Worm (Caenorhabditis elegans) whole organism, early embryonic: ENCODE data around the gene Y75B8A.7.
A peak's percentile ranks its signal among the peaks of the same experiment; 100 is the strongest.

Experiments used
- B0310.2 ChIP-seq: sonication (generic microtip); optimal IDR thresholded peaks from 2 replicates; lab custom pipeline; 2016; ENCODE audit warnings: mild to moderate bottlenecking, missing genetic modification characterization, missing compliant biosample characterization
- F13C5.2 ChIP-seq: sonication (generic microtip); optimal IDR thresholded peaks from 2 replicates; lab custom pipeline; 2017; ENCODE audit warnings: mild to moderate bottlenecking, missing genetic modification characterization, inconsistent platforms, missing compliant biosample characterization
- aly-1 ChIP-seq: sonication (generic microtip); optimal IDR thresholded peaks from 2 replicates; lab custom pipeline; 2016; ENCODE audit warnings: missing genetic modification characterization, missing compliant biosample characterization
- ama-1 ChIP-seq: fragments of 150-350 bp; optimal IDR thresholded peaks from 2 replicates; lab custom pipeline; 2014
- ceh-13 ChIP-seq: fragments of 200-800 bp; sonication (Bioruptor generic); optimal IDR thresholded peaks from 2 replicates; lab custom pipeline; 2018; ENCODE audit warnings: mild to moderate bottlenecking, missing genetic modification characterization, missing compliant biosample characterization
- ceh-36 ChIP-seq: sonication (generic microtip); optimal IDR thresholded peaks from 2 replicates; lab custom pipeline; 2016; ENCODE audit warnings: missing genetic modification characterization, inconsistent platforms, missing compliant biosample characterization
- ets-7 ChIP-seq: sonication (generic microtip); optimal IDR thresholded peaks from 2 replicates; lab custom pipeline; 2016; ENCODE audit warnings: missing genotype, missing genetic modification characterization, missing compliant biosample characterization
- flt-1 ChIP-seq: fragments of 200-800 bp; sonication (Bioruptor generic); IDR thresholded peaks from 2 replicates; pipeline ENCODE4 v1.3.6; 2022; ENCODE audit warnings: missing genetic modification characterization, missing compliant biosample characterization
- hmbx-1 ChIP-seq: sonication (generic microtip); optimal IDR thresholded peaks from 2 replicates; lab custom pipeline; 2016; ENCODE audit warnings: mild to moderate bottlenecking, missing genetic modification characterization, missing compliant biosample characterization
- hmg-4 ChIP-seq: fragments of 200-800 bp; sonication (Bioruptor generic); optimal IDR thresholded peaks from 2 replicates; lab custom pipeline; 2018; ENCODE audit warnings: mild to moderate bottlenecking, missing genetic modification characterization, missing compliant biosample characterization
- hnd-1 ChIP-seq: sonication (generic microtip); optimal IDR thresholded peaks from 2 replicates; lab custom pipeline; 2016; ENCODE audit warnings: missing genetic modification characterization, missing compliant biosample characterization
- pes-1 ChIP-seq: fragments of 200-800 bp; sonication (Bioruptor generic); IDR thresholded peaks from 2 replicates; pipeline ENCODE4 v1.3.6; 2022; ENCODE audit warnings: missing genetic modification reagents, missing genetic modification characterization, missing compliant biosample characterization
- scrt-1 ChIP-seq: fragments of 200-800 bp; sonication (Bioruptor generic); IDR thresholded peaks from 2 replicates; pipeline ENCODE4 v1.3.6; 2022; ENCODE audit warnings: missing genetic modification characterization, missing compliant biosample characterization
- sea-1 ChIP-seq: fragments of 200-800 bp; sonication (Bioruptor generic); conservative IDR thresholded peaks from 2 replicates; pipeline ENCODE4 v1.3.6; 2022; ENCODE audit warnings: missing genetic modification characterization, missing compliant biosample characterization
- tbx-11 ChIP-seq: fragments of 200-800 bp; sonication (Bioruptor generic); IDR thresholded peaks from 2 replicates; pipeline ENCODE4 v1.3.6; 2022; ENCODE audit warnings: missing genetic modification characterization, missing compliant biosample characterization
- tbx-37 ChIP-seq: fragments of 200-800 bp; sonication (Bioruptor generic); conservative IDR thresholded peaks from 2 replicates; pipeline ENCODE4 v1.3.6; 2022; ENCODE audit warnings: missing genetic modification reagents, missing genetic modification characterization, missing compliant biosample characterization
- tra-4 ChIP-seq: sonication (generic microtip); optimal IDR thresholded peaks from 2 replicates; lab custom pipeline; 2017; ENCODE audit warnings: missing genetic modification characterization, missing compliant biosample characterization

The Y75B8A.7 gene

ce11 chrIII:12130769-12131168, 21.9 kb upstream of the Y75B8A.7 start:
- TF ChIP-seq ceh-13 (GFP tag; lab: Kevin White, UChicago) (no peak), aly-1 (no peak), pes-1 (GFP tag; lab: Robert Waterston, UW) (no peak), B0310.2 (tag; lab: Kevin White, UChicago) (no peak), flt-1 (GFP tag; lab: Robert Waterston, UW) (no peak), hnd-1 (tag; lab: Kevin White, UChicago) (no peak), tbx-37 (GFP tag; lab: Robert Waterston, UW) (no peak), hmg-4 (GFP tag; lab: Kevin White, UChicago) (no peak), scrt-1 (no peak), tra-4 (tag; lab: Kevin White, UChicago) (no peak), ceh-36 (no peak), hmbx-1 (tag; lab: Kevin White, UChicago) (no peak)

ce11 chrIII:12131751-12132150, 20.9 kb upstream of the Y75B8A.7 start:
- TF ChIP-seq B0310.2 (tag; lab: Kevin White, UChicago): no peak
- no peak for TF ChIP-seq hnd-1 (tag; lab: Kevin White, UChicago)
- TF ChIP-seq hmbx-1 (tag; lab: Kevin White, UChicago): no peak
- TF ChIP-seq ceh-36: peak; percentile 96
- no peak for TF ChIP-seq tbx-37 (GFP tag; lab: Robert Waterston, UW)

ce11 chrIII:12133121-12133520, 19.6 kb upstream of the Y75B8A.7 start:
- TF ChIP-seq scrt-1: no peak
- no peak for TF ChIP-seq aly-1
- no peak for TF ChIP-seq hmg-4 (GFP tag; lab: Kevin White, UChicago)

ce11 chrIII:12135580-12135979, 17.1 kb upstream of the Y75B8A.7 start:
- TF ChIP-seq ets-7 (tag; lab: Kevin White, UChicago): no peak

ce11 chrIII:12137095-12137494, 15.6 kb upstream of the Y75B8A.7 start:
- TF ChIP-seq tra-4 (tag; lab: Kevin White, UChicago) (no peak), hmbx-1 (tag; lab: Kevin White, UChicago) (no peak), F13C5.2 (tag; lab: Kevin White, UChicago) (no peak)

- TF ChIP-seq B0310.2 (tag; lab: Kevin White, UChicago) (peak; percentile 11), tra-4 (tag; lab: Kevin White, UChicago) (no peak)
Measured at ce11 chrIII:12137515-12137914, 15.2 kb upstream of the Y75B8A.7 start.

- no peak for TF ChIP-seq F13C5.2 (tag; lab: Kevin White, UChicago)
- no peak for TF ChIP-seq hnd-1 (tag; lab: Kevin White, UChicago)
- no peak for TF ChIP-seq B0310.2 (tag; lab: Kevin White, UChicago)
- TF ChIP-seq flt-1 (GFP tag; lab: Robert Waterston, UW): no peak
Measured at ce11 chrIII:12138235-12138634, 14.5 kb upstream of the Y75B8A.7 start.

- TF ChIP-seq hmbx-1 (tag; lab: Kevin White, UChicago) (no peak), scrt-1 (no peak), aly-1 (peak; percentile 15), F13C5.2 (tag; lab: Kevin White, UChicago) (peak; percentile 24), ceh-36 (peak; percentile 23), ceh-13 (GFP tag; lab: Kevin White, UChicago) (no peak), ama-1 (lab: Kevin White, UChicago) (no peak), B0310.2 (tag; lab: Kevin White, UChicago) (no peak), hmg-4 (GFP tag; lab: Kevin White, UChicago) (peak; percentile 35), tbx-37 (GFP tag; lab: Robert Waterston, UW) (peak; percentile 29), ets-7 (tag; lab: Kevin White, UChicago) (no peak), flt-1 (GFP tag; lab: Robert Waterston, UW) (no peak), hnd-1 (tag; lab: Kevin White, UChicago) (no peak), sea-1 (GFP tag; lab: Robert Waterston, UW) (no peak), pes-1 (GFP tag; lab: Robert Waterston, UW) (no peak), tbx-11 (GFP tag; lab: Robert Waterston, UW) (no peak)
Measured at ce11 chrIII:12139471-12139870, 13.2 kb upstream of the Y75B8A.7 start.

ce11 chrIII:12142419-12143107, 10.1 kb upstream of the Y75B8A.7 start:
- TF ChIP-seq ceh-13 (GFP tag; lab: Kevin White, UChicago) (no peak), hmbx-1 (tag; lab: Kevin White, UChicago) (no peak), scrt-1 (no peak), flt-1 (GFP tag; lab: Robert Waterston, UW) (no peak), tra-4 (tag; lab: Kevin White, UChicago) (no peak), sea-1 (GFP tag; lab: Robert Waterston, UW) (no peak), pes-1 (GFP tag; lab: Robert Waterston, UW) (no peak), B0310.2 (tag; lab: Kevin White, UChicago) (no peak), tbx-11 (GFP tag; lab: Robert Waterston, UW) (no peak)
